Worm (Caenorhabditis elegans): ENCODE results near the gene ZK418.7.

- TF ChIP-seq rnt-1 (tag; optimal IDR thresholded peaks at IDR 0.05): no peak
- no peak for TF ChIP-seq T23F11.4 (GFP tag; optimal IDR thresholded peaks at IDR 0.05)
- no peak for TF ChIP-seq ama-1 (optimal IDR thresholded peaks at IDR 0.05)
- no peak for TF ChIP-seq hlh-13 (GFP tag; optimal IDR thresholded peaks at IDR 0.05)
- TF ChIP-seq hlh-30 (tag; optimal IDR thresholded peaks at IDR 0.05; ENCODE audit: insufficient read depth): no peak
- TF ChIP-seq fkh-6 (tag; optimal IDR thresholded peaks at IDR 0.05): no peak
- TF ChIP-seq sdc-2 (tag; optimal IDR thresholded peaks at IDR 0.05): no peak
Measured at ce11 chrIII:7078737-7079136, 1.9 kb downstream of the ZK418.7 start, which contains the start of gene ZK418.6.

Measured in whole organism, late embryonic.